Fruit fly (Drosophila melanogaster): ENCODE measurements around the gene CG14635.
A peak's percentile ranks its signal among the peaks of the same experiment; 100 is the strongest.

Gene CG14635

DNA sequence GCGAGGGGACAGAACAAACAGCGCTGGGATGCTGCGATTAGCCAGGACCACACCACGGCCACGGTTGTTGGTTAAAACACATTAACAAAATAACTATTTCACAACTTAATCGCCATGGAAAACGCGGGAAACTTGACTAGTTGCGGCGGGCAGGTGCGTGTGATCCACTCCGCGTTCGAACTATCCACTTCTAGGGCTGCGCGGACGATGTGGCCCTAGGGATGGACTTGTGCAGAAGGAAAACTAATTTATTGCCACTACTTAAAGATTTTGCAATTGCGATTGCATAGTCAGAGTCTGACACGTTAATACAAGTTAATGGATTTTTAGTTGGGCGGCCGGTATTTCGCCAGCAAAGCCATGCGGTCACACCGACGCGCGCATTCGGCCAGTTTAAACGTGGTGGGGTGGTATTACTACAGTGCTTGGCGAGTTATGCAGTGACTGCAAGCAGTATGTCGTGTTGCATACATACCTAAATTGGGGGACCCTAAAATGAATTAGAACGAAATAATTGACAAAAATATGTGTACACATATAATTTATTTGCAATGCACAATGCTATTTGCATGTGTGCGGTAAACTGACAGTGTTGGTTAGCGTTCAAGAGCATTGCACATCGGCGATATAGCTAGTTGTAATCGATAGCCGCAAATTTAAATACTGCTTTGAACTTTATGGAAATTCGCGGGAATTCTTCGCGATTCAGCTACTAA lies 43.3 kb upstream of the CG14635 start, which contains the start of gene Rbf (continued):
- TF ChIP-seq CG5180 (GFP tag; optimal IDR thresholded peaks at IDR 0.05) (no peak), CG7372 (GFP tag; IDR thresholded peaks at IDR 0.05) (no peak), BEAF-32 (GFP tag; optimal IDR thresholded peaks at IDR 0.05) (peak; percentile 79), CG32532 (GFP tag; IDR thresholded peaks at IDR 0.05) (no peak), grn (GFP tag; optimal IDR thresholded peaks at IDR 0.05) (no peak), CG15696 (tag; optimal IDR thresholded peaks at IDR 0.05) (no peak), ab (GFP tag; optimal IDR thresholded peaks at IDR 0.05) (no peak), HmgD (GFP tag; optimal IDR thresholded peaks at IDR 0.05) (no peak), kni (GFP tag; optimal IDR thresholded peaks at IDR 0.05) (no peak), sens (GFP tag) (peak; percentile 75), Usf (GFP tag; optimal IDR thresholded peaks at IDR 0.05) (no peak), CG15601 (tag; optimal IDR thresholded peaks at IDR 0.05) (no peak), trh (GFP tag; optimal IDR thresholded peaks at IDR 0.05) (no peak), CG5953 (GFP tag; IDR thresholded peaks at IDR 0.05) (no peak), CG4328 (GFP tag; optimal IDR thresholded peaks at IDR 0.05) (no peak), bsh (GFP tag; optimal IDR thresholded peaks at IDR 0.05) (no peak), seq (GFP tag; IDR thresholded peaks at IDR 0.05) (no peak), CG15479 (GFP tag; optimal IDR thresholded peaks at IDR 0.05) (peak; percentile 23), Awh (GFP tag; IDR thresholded peaks at IDR 0.05) (no peak), psq (GFP tag; optimal IDR thresholded peaks at IDR 0.05) (no peak), CG3065 (GFP tag; optimal IDR thresholded peaks at IDR 0.05) (no peak), Xrp1 (GFP tag; IDR thresholded peaks at IDR 0.05) (no peak), sens-2 (GFP tag; IDR thresholded peaks at IDR 0.05) (no peak), unpg (GFP tag; optimal IDR thresholded peaks at IDR 0.05) (no peak), CG32772 (GFP tag; IDR thresholded peaks at IDR 0.05) (no peak), danr (GFP tag; IDR thresholded peaks at IDR 0.05) (no peak), hbn (GFP tag; IDR thresholded peaks at IDR 0.05; ENCODE audit: partially characterized antibody) (peak; percentile 35; the same call in 1 of the 2 replicates), CG2712 (tag; optimal IDR thresholded peaks at IDR 0.05) (peak; percentile 6), CG10209 (GFP tag; optimal IDR thresholded peaks at IDR 0.05) (no peak), Mrtf (GFP tag; IDR thresholded peaks at IDR 0.05) (no peak), peb (GFP tag; IDR thresholded peaks at IDR 0.05) (no peak), CG11093 (GFP tag; IDR thresholded peaks at IDR 0.05) (no peak), nmo (GFP tag; optimal IDR thresholded peaks at IDR 0.05) (peak; percentile 42), CG7745 (tag; optimal IDR thresholded peaks at IDR 0.05) (no peak), CG3163 (GFP tag; optimal IDR thresholded peaks at IDR 0.05) (no peak), grau (tag; optimal IDR thresholded peaks at IDR 0.05) (no peak), Trl (optimal IDR thresholded peaks at IDR 0.05) (no peak), Trl (GFP tag; optimal IDR thresholded peaks at IDR 0.05) (no peak), so (GFP tag; IDR thresholded peaks at IDR 0.05) (no peak), Xbp1 (GFP tag; optimal IDR thresholded peaks at IDR 0.05) (no peak), Myb (GFP tag; optimal IDR thresholded peaks at IDR 0.05) (peak; percentile 77), CG9727 (GFP tag; optimal IDR thresholded peaks at IDR 0.05) (peak; percentile 26), pan (optimal IDR thresholded peaks at IDR 0.05) (no peak), pan (GFP tag; optimal IDR thresholded peaks at IDR 0.05 in 1 of 2, IDR thresholded peaks at IDR 0.05 in 1 of 2) (no peak), usp (GFP tag; optimal IDR thresholded peaks at IDR 0.05) (no peak), CG2889 (GFP tag; IDR thresholded peaks at IDR 0.05) (no peak), ewg (GFP tag; optimal IDR thresholded peaks at IDR 0.05) (no peak), zen2 (GFP tag; IDR thresholded peaks at IDR 0.05; ENCODE audit: partially characterized antibody) (peak; percentile 46; the same call in 1 of the 3 replicates), nerfin-1 (tag; optimal IDR thresholded peaks at IDR 0.05) (no peak), CG12236 (GFP tag; optimal IDR thresholded peaks at IDR 0.05) (no peak), h (optimal IDR thresholded peaks at IDR 0.05) (no peak), row (GFP tag; IDR thresholded peaks at IDR 0.05) (0 out of 3 replicates have a peak, but pooled peaks have one; percentile 19)
